Worm (Caenorhabditis elegans): ENCODE results near the gene C29A12.22.

C29A12.22 gene

ce11 chrV:10861611-10862262 is 49.9 kb downstream of the C29A12.22 start:
- no peak for TF ChIP-seq B0310.2 (tag; optimal IDR thresholded peaks at IDR 0.05)
